Worm (Caenorhabditis elegans) whole organism, early embryonic: Measurements from ENCODE around the gene tbc-13.

Experiments used
- F13C5.2 ChIP-seq: sonication (generic microtip); optimal IDR thresholded peaks from 2 replicates; lab custom pipeline; 2017; ENCODE audit warnings: mild to moderate bottlenecking, missing genetic modification characterization, inconsistent platforms, missing compliant biosample characterization
- sea-1 ChIP-seq: fragments of 200-800 bp; sonication (Bioruptor generic); conservative IDR thresholded peaks from 2 replicates; pipeline ENCODE4 v1.3.6; 2022; ENCODE audit warnings: missing genetic modification characterization, missing compliant biosample characterization

ce11 chrX:12517886-12518285 is 33.0 kb downstream of the tbc-13 start:
- TF ChIP-seq F13C5.2 (tag; lab: Kevin White, UChicago) (no peak), sea-1 (GFP tag; lab: Robert Waterston, UW) (no peak)
